Fruit fly (Drosophila melanogaster) whole organism, embryonic: ENCODE results near the gene Tlk.

ENCODE experiments used
- Bgb ChIP-seq: fragments of 200-800 bp; sonication (Bioruptor generic); IDR thresholded peaks from 2 replicates; pipeline ENCODE4 v1.3.6; 2022; ENCODE audit warnings: missing biosample characterization, missing genetic modification characterization; ENCODE audit not compliant: partially characterized antibody
- CG10959 ChIP-seq: fragments of 200-800 bp; sonication (Bioruptor generic); IDR thresholded peaks from 2 replicates; pipeline ENCODE4 v1.3.6; 2022; ENCODE audit warnings: missing biosample characterization, missing genetic modification characterization
- CG12299 ChIP-seq: fragments of 200-800 bp; sonication (Bioruptor generic); optimal IDR thresholded peaks from 2 replicates; lab custom pipeline; 2018; ENCODE audit warnings: missing biosample characterization, mild to moderate bottlenecking, missing genetic modification characterization
- CG12744 ChIP-seq: fragments of 200-800 bp; sonication (Bioruptor generic); optimal IDR thresholded peaks from 2 replicates; lab custom pipeline; 2016; ENCODE audit warnings: missing biosample characterization, missing genetic modification characterization
- CG13894 ChIP-seq: fragments of 200-800 bp; sonication (Bioruptor generic); optimal IDR thresholded peaks from 3 replicates; lab custom pipeline; 2018; ENCODE audit warnings: missing biosample characterization, mild to moderate bottlenecking, missing genetic modification characterization, moderate library complexity
- CG14710 ChIP-seq: fragments of 200-800 bp; sonication (Bioruptor generic); optimal IDR thresholded peaks from 3 replicates; lab custom pipeline; 2019; ENCODE audit warnings: missing biosample characterization, mild to moderate bottlenecking, missing genetic modification characterization, moderate library complexity
- CG15479 ChIP-seq: fragments of 200-800 bp; sonication (Bioruptor generic); optimal IDR thresholded peaks from 3 replicates; lab custom pipeline; 2019; ENCODE audit warnings: missing biosample characterization, mild to moderate bottlenecking, missing genetic modification characterization, moderate library complexity
- CG1603 ChIP-seq: fragments of 200-800 bp; sonication (Bioruptor generic); optimal IDR thresholded peaks from 2 replicates; lab custom pipeline; 2019; ENCODE audit warnings: missing biosample characterization, mild to moderate bottlenecking, missing genetic modification characterization, moderate library complexity
- CG16779 ChIP-seq: fragments of 200-800 bp; sonication (Bioruptor generic); IDR thresholded peaks from 2 replicates; pipeline ENCODE4 v1.3.6; 2022; ENCODE audit warnings: missing biosample characterization, missing genetic modification characterization
- CG2678 ChIP-seq: fragments of 200-800 bp; sonication (Bioruptor generic); optimal IDR thresholded peaks from 3 replicates; lab custom pipeline; 2019; ENCODE audit warnings: missing biosample characterization, mild to moderate bottlenecking, missing genetic modification characterization, moderate library complexity
- CG34376 ChIP-seq: fragments of 200-800 bp; sonication (Bioruptor generic); optimal IDR thresholded peaks from 2 replicates; lab custom pipeline; 2018; ENCODE audit warnings: missing biosample characterization, mild to moderate bottlenecking, missing genetic modification characterization
- CG7987 ChIP-seq: fragments of 200-800 bp; sonication (Bioruptor generic); optimal IDR thresholded peaks from 2 replicates; lab custom pipeline; 2018; ENCODE audit warnings: missing biosample characterization, mild to moderate bottlenecking, missing genetic modification characterization, moderate library complexity
- CG9437 ChIP-seq: fragments of 200-800 bp; sonication (Bioruptor generic); optimal IDR thresholded peaks from 2 replicates; lab custom pipeline; 2018; ENCODE audit warnings: missing biosample characterization, mild to moderate bottlenecking, missing genetic modification characterization
- CG9797 ChIP-seq: fragments of 200-800 bp; sonication (Bioruptor generic); optimal IDR thresholded peaks from 3 replicates; lab custom pipeline; 2018; ENCODE audit warnings: missing biosample characterization, mild to moderate bottlenecking, missing genetic modification characterization
- D ChIP-seq, 2 experiments: fragments of 200-800 bp in 1 of 2; fragments of >200 bp in 1 of 2; sonication (Bioruptor generic) in 1 of 2; optimal IDR thresholded peaks; 2 replicates in 1 of 2; 3 replicates in 1 of 2; lab custom pipeline; 2017; ENCODE audit warnings: mild to moderate bottlenecking in 1 of 2, missing biosample characterization in 1 of 2, missing genetic modification characterization in 1 of 2, missing genetic modification reagents in 1 of 2
- Dfd ChIP-seq, 2 experiments: fragments of >200 bp; optimal IDR thresholded peaks; 2 replicates each; lab custom pipeline; 2017; ENCODE audit warnings: missing biosample characterization in 2 of 2, missing genetic modification characterization in 2 of 2
- Dll ChIP-seq: fragments of 200-800 bp; sonication (Bioruptor generic); IDR thresholded peaks from 4 replicates; pipeline ENCODE4 v1.3.6; 2022; ENCODE audit warnings: missing biosample characterization, missing genetic modification characterization; ENCODE audit not compliant: partially characterized antibody
- ERR ChIP-seq: fragments of 200-800 bp; sonication (Bioruptor generic); optimal IDR thresholded peaks from 2 replicates; lab custom pipeline; 2016; ENCODE audit warnings: missing biosample characterization, missing genetic modification characterization
- Fer1 ChIP-seq: fragments of 200-800 bp; sonication (Bioruptor generic); optimal IDR thresholded peaks from 2 replicates; lab custom pipeline; 2017; ENCODE audit warnings: missing biosample characterization, mild to moderate bottlenecking, missing genetic modification characterization
- HLH54F ChIP-seq: fragments of 200-800 bp; sonication (Bioruptor generic); optimal IDR thresholded peaks from 3 replicates; lab custom pipeline; 2016; ENCODE audit warnings: missing biosample characterization, missing genetic modification characterization
- HLHmδ ChIP-seq: fragments of 200-800 bp; sonication (Bioruptor generic); optimal IDR thresholded peaks from 2 replicates; lab custom pipeline; 2018; ENCODE audit warnings: missing biosample characterization, mild to moderate bottlenecking, missing genetic modification characterization, moderate library complexity
- Hey ChIP-seq: fragments of 200-800 bp; sonication (Bioruptor generic); optimal IDR thresholded peaks from 3 replicates; lab custom pipeline; 2018; ENCODE audit warnings: missing biosample characterization, mild to moderate bottlenecking, missing genetic modification characterization
- Mes4 ChIP-seq: fragments of 200-800 bp; sonication (Bioruptor generic); optimal IDR thresholded peaks from 2 replicates; lab custom pipeline; 2016; ENCODE audit warnings: missing biosample characterization, missing genetic modification characterization
- Scr ChIP-seq: fragments of 200-800 bp; sonication (Bioruptor generic); IDR thresholded peaks from 2 replicates; pipeline ENCODE4 v1.3.6; 2022; ENCODE audit warnings: missing biosample characterization, missing genetic modification characterization; ENCODE audit not compliant: partially characterized antibody
- Sox100B ChIP-seq: fragments of 200-800 bp; sonication (Bioruptor generic); optimal IDR thresholded peaks from 3 replicates; lab custom pipeline; 2018; ENCODE audit warnings: missing biosample characterization, mild to moderate bottlenecking, missing genetic modification characterization
- Trl ChIP-seq, 3 experiments: fragments of >200 bp in 2 of 3; fragments of 200-800 bp in 1 of 3; sonication (Bioruptor generic) in 1 of 3; optimal IDR thresholded peaks; 2 replicates in 1 of 3; 3 replicates in 2 of 3; lab custom pipeline; 2016 to 2017; ENCODE audit warnings: missing biosample characterization in 1 of 3, missing genetic modification characterization in 1 of 3
- abd-A ChIP-seq: fragments of 200-800 bp; sonication (Bioruptor generic); optimal IDR thresholded peaks from 3 replicates; lab custom pipeline; 2019; ENCODE audit warnings: missing biosample characterization, mild to moderate bottlenecking, missing genetic modification characterization, moderate library complexity
- aop ChIP-seq: fragments of 200-800 bp; sonication (Bioruptor generic); IDR thresholded peaks from 2 replicates; pipeline ENCODE4 v1.3.6; 2022; ENCODE audit warnings: missing biosample characterization, missing genetic modification characterization
- cato ChIP-seq: fragments of 200-800 bp; sonication (Bioruptor generic); optimal IDR thresholded peaks from 2 replicates; lab custom pipeline; 2016; ENCODE audit warnings: missing biosample characterization, missing genetic modification characterization, borderline replicate concordance
- cg ChIP-seq: fragments of 200-800 bp; sonication (Bioruptor generic); optimal IDR thresholded peaks from 3 replicates; lab custom pipeline; 2019; ENCODE audit warnings: missing biosample characterization, mild to moderate bottlenecking, missing genetic modification characterization, moderate library complexity
- chm ChIP-seq: fragments of 200-800 bp; sonication (Bioruptor generic); IDR thresholded peaks from 2 replicates; pipeline ENCODE4 v1.3.6; 2022; ENCODE audit warnings: missing biosample characterization, missing genetic modification characterization
- exex ChIP-seq: fragments of 200-800 bp; sonication (Bioruptor generic); optimal IDR thresholded peaks from 4 replicates; lab custom pipeline; 2018; ENCODE audit warnings: missing biosample characterization, mild to moderate bottlenecking, missing genetic modification characterization, moderate library complexity
- fd3F ChIP-seq: fragments of 200-800 bp; sonication (Bioruptor generic); optimal IDR thresholded peaks from 2 replicates; lab custom pipeline; 2018; ENCODE audit warnings: missing biosample characterization, mild to moderate bottlenecking, missing genetic modification characterization, moderate library complexity
- grn ChIP-seq: fragments of 200-800 bp; sonication (Bioruptor generic); optimal IDR thresholded peaks from 3 replicates; lab custom pipeline; 2017; ENCODE audit warnings: missing biosample characterization, missing genetic modification characterization
- gro ChIP-seq: fragments of 200-800 bp; sonication (Bioruptor generic); optimal IDR thresholded peaks from 2 replicates; lab custom pipeline; 2016; ENCODE audit warnings: missing biosample characterization, missing genetic modification characterization
- lola ChIP-seq, 3 experiments: fragments of >200 bp in 2 of 3; fragments of 200-800 bp in 1 of 3; sonication (Bioruptor generic) in 1 of 3; optimal IDR thresholded peaks; 2 replicates each; lab custom pipeline; 2017 to 2019; ENCODE audit warnings: missing biosample characterization in 3 of 3, missing genetic modification characterization in 3 of 3, mild to moderate bottlenecking in 1 of 3, moderate library complexity in 1 of 3
- otp ChIP-seq: fragments of 200-800 bp; sonication (Bioruptor generic); IDR thresholded peaks from 3 replicates; pipeline ENCODE4, ENCODE4 v1.3.6; 2022; ENCODE audit warnings: missing biosample characterization, missing genetic modification characterization
- phol ChIP-seq: fragments of 200-800 bp; sonication (Bioruptor generic); optimal IDR thresholded peaks from 3 replicates; lab custom pipeline; 2018; ENCODE audit warnings: missing biosample characterization, mild to moderate bottlenecking, missing genetic modification characterization, moderate library complexity
- schlank ChIP-seq: fragments of 200-800 bp; sonication (Bioruptor generic); optimal IDR thresholded peaks from 2 replicates; lab custom pipeline; 2018; ENCODE audit warnings: missing biosample characterization, mild to moderate bottlenecking, missing genetic modification characterization
- sna ChIP-seq: fragments of 200-800 bp; sonication (Bioruptor generic); IDR thresholded peaks from 2 replicates; pipeline ENCODE4 v1.3.6; 2022; ENCODE audit warnings: missing biosample characterization, missing genetic modification characterization; ENCODE audit not compliant: partially characterized antibody
- tna ChIP-seq: fragments of 200-800 bp; sonication (Bioruptor generic); IDR thresholded peaks from 2 replicates; pipeline ENCODE4 v1.3.6; 2022; ENCODE audit warnings: missing biosample characterization, missing genetic modification characterization; ENCODE audit not compliant: partially characterized antibody
- twi ChIP-seq: fragments of 200-800 bp; optimal IDR thresholded peaks from 2 replicates; lab custom pipeline; 2019; ENCODE audit warnings: missing biosample characterization, mild to moderate bottlenecking, missing genetic modification characterization, moderate library complexity
- zen2 ChIP-seq: fragments of 200-800 bp; sonication (Bioruptor generic); IDR thresholded peaks from 3 replicates; pipeline ENCODE4 v1.3.6; 2022; ENCODE audit warnings: missing biosample characterization, missing genetic modification characterization; ENCODE audit not compliant: partially characterized antibody

Gene Tlk

dm6 chrX:3743891-3744491 lies 24.2 kb downstream of the Tlk start (continued):
- TF ChIP-seq HLH54F (GFP tag; lab: Kevin White, UChicago): no peak
- no peak for TF ChIP-seq Hey (tag; lab: Kevin White, UChicago)
- TF ChIP-seq otp: peak; percentile 48; the same call in 1 of the 3 replicates
- TF ChIP-seq CG2678 (tag; lab: Kevin White, UChicago): peak; percentile 95
- TF ChIP-seq lola (GFP tag; optimal IDR thresholded peaks at IDR 0.05; lab: Kevin White, UChicago): peak in 1 of 3 experiments; percentile 89
- TF ChIP-seq Fer1 (GFP tag; lab: Kevin White, UChicago): peak; percentile 83
- no peak for TF ChIP-seq cg (GFP tag; lab: Kevin White, UChicago)
- peak in 1 of 2 experiments; percentile 70 for TF ChIP-seq Dfd (GFP tag; optimal IDR thresholded peaks at IDR 0.05; lab: Kevin White, UChicago)
- 0 out of 2 replicates have a peak, but pooled peaks have one; percentile 19 for TF ChIP-seq CG10959 (GFP tag; lab: Robert Waterston, UW)
- no peak for TF ChIP-seq sna (GFP tag; lab: Robert Waterston, UW)
- peak; percentile 66 for TF ChIP-seq cato (GFP tag; lab: Kevin White, UChicago)

- TF ChIP-seq CG34376: peak; percentile 89
- 0 out of 2 replicates have a peak, but pooled peaks have one; percentile 49 for TF ChIP-seq CG16779
- no peak for TF ChIP-seq Fer1 (GFP tag; lab: Kevin White, UChicago)
- no peak for TF ChIP-seq fd3F (GFP tag; lab: Kevin White, UChicago)
- TF ChIP-seq CG9797 (GFP tag; lab: Kevin White, UChicago): no peak
- TF ChIP-seq D (optimal IDR thresholded peaks at IDR 0.05; lab: Kevin White, UChicago): no peak
- no peak for TF ChIP-seq D (GFP tag; optimal IDR thresholded peaks at IDR 0.05; lab: Kevin White, UChicago)
- TF ChIP-seq CG13894 (tag; lab: Kevin White, UChicago): peak; percentile 73
- 0 out of 4 replicates have a peak, but pooled peaks have one; percentile 23 for TF ChIP-seq Dll
- TF ChIP-seq Scr (GFP tag; lab: Robert Waterston, UW): peak; percentile 18; the same call in 1 of the 2 replicates
- peak; percentile 18 for TF ChIP-seq twi (tag; lab: Kevin White, UChicago)
- peak; percentile 66; the same call in 2 of the 3 replicates for TF ChIP-seq zen2 (GFP tag; lab: Robert Waterston, UW)
- no peak for TF ChIP-seq Mes4
- no peak for TF ChIP-seq CG12299 (tag; lab: Kevin White, UChicago)
- TF ChIP-seq CG7987 (GFP tag; lab: Kevin White, UChicago): peak; percentile 47
- peak; percentile 81 for TF ChIP-seq aop (GFP tag; lab: Robert Waterston, UW)
- no peak for TF ChIP-seq CG14710
- peak; percentile 53 for TF ChIP-seq exex
- TF ChIP-seq gro (GFP tag; lab: Kevin White, UChicago): peak; percentile 50
- TF ChIP-seq CG12744 (GFP tag; lab: Kevin White, UChicago): peak; percentile 47
- TF ChIP-seq Sox100B (GFP tag; lab: Kevin White, UChicago): no peak
- no peak for TF ChIP-seq phol (tag; lab: Kevin White, UChicago)
- peak; percentile 25; the same call in 1 of the 2 replicates for TF ChIP-seq Bgb (GFP tag; lab: Robert Waterston, UW)
- peak; percentile 89 to 98 for TF ChIP-seq Trl (optimal IDR thresholded peaks at IDR 0.05; lab: Kevin White, UChicago)
- peak; percentile 63 for TF ChIP-seq Trl (GFP tag; optimal IDR thresholded peaks at IDR 0.05; lab: Kevin White, UChicago)
- TF ChIP-seq chm (GFP tag; lab: Robert Waterston, UW): peak; percentile 18; the same call in 1 of the 2 replicates
- TF ChIP-seq abd-A: peak; percentile 99
- peak; percentile 12 for TF ChIP-seq CG9437 (GFP tag; lab: Kevin White, UChicago)
- TF ChIP-seq schlank (tag; lab: Kevin White, UChicago): no peak
- no peak for TF ChIP-seq grn (GFP tag; lab: Kevin White, UChicago)
- peak; percentile 67 for TF ChIP-seq HLHmδ (GFP tag; lab: Kevin White, UChicago)
- TF ChIP-seq cg (GFP tag; lab: Kevin White, UChicago): peak; percentile 97
- TF ChIP-seq tna (GFP tag; lab: Robert Waterston, UW): peak; percentile 50; the same call in 1 of the 2 replicates
- peak; percentile 16 for TF ChIP-seq CG1603 (tag; lab: Kevin White, UChicago)
- TF ChIP-seq ERR: peak; percentile 83
- TF ChIP-seq CG15479 (GFP tag; lab: Kevin White, UChicago): peak; percentile 94
Measured at dm6 chrX:3744492-3745263, 24.9 kb downstream of the Tlk start.
